Worm (Caenorhabditis elegans) whole organism, L2 larva: ENCODE measurements around the gene athp-2.

Experiments
- F13H6.1 ChIP-seq: sonication (generic microtip); optimal IDR thresholded peaks from 2 replicates; lab custom pipeline; 2016; ENCODE audit warnings: missing genetic modification characterization, missing compliant biosample characterization
- R02D3.7 ChIP-seq: fragments of 150-350 bp; optimal IDR thresholded peaks from 2 replicates; lab custom pipeline; 2014; ENCODE audit warnings: missing biosample characterization, missing genetic modification characterization
- Y55F3AM.14 ChIP-seq: fragments of 200-800 bp; sonication (Bioruptor generic); optimal IDR thresholded peaks from 2 replicates; lab custom pipeline; 2018; ENCODE audit warnings: mild to moderate bottlenecking, missing genetic modification characterization, missing compliant biosample characterization
- alr-1 ChIP-seq: fragments of 150-350 bp; optimal IDR thresholded peaks from 2 replicates; lab custom pipeline; 2014; ENCODE audit warnings: missing biosample characterization, missing genetic modification characterization
- aly-2 ChIP-seq: fragments of 150-350 bp; optimal IDR thresholded peaks from 2 replicates; lab custom pipeline; 2014; ENCODE audit warnings: missing biosample characterization, missing genetic modification characterization
- ama-1 ChIP-seq: fragments of 150-350 bp; optimal IDR thresholded peaks from 2 replicates; lab custom pipeline; 2018; ENCODE audit warnings: inconsistent platforms
- ceh-16 ChIP-seq: fragments of 150-350 bp; optimal IDR thresholded peaks from 2 replicates; lab custom pipeline; 2014; ENCODE audit warnings: missing biosample characterization, missing genetic modification characterization
- ceh-82 ChIP-seq: fragments of 150-350 bp; optimal IDR thresholded peaks from 2 replicates; lab custom pipeline; 2014; ENCODE audit warnings: missing biosample characterization, missing genetic modification characterization
- crh-2 ChIP-seq: sonication (generic microtip); optimal IDR thresholded peaks from 2 replicates; lab custom pipeline; 2017; ENCODE audit warnings: missing biosample characterization, missing genetic modification characterization
- dmd-4 ChIP-seq: sonication (generic microtip); optimal IDR thresholded peaks from 2 replicates; lab custom pipeline; 2017; ENCODE audit warnings: missing biosample characterization, missing genetic modification characterization
- egl-27 ChIP-seq: sonication (generic microtip); optimal IDR thresholded peaks from 3 replicates; lab custom pipeline; 2017; ENCODE audit warnings: missing biosample characterization, missing genetic modification reagents, missing genetic modification characterization
- elt-3 ChIP-seq: sonication (generic microtip); optimal IDR thresholded peaks from 2 replicates; lab custom pipeline; 2017; ENCODE audit warnings: missing biosample characterization, missing genetic modification characterization
- fos-1 ChIP-seq: fragments of 150-350 bp; optimal IDR thresholded peaks from 2 replicates; lab custom pipeline; 2014; ENCODE audit warnings: missing biosample characterization, missing genetic modification characterization
- gmeb-1 ChIP-seq: fragments of 150-350 bp; optimal IDR thresholded peaks from 2 replicates; lab custom pipeline; 2014; ENCODE audit warnings: missing biosample characterization, missing genetic modification characterization
- lin-11 ChIP-seq: fragments of 150-350 bp; sonication (generic microtip); optimal IDR thresholded peaks from 2 replicates; lab custom pipeline; 2014; ENCODE audit warnings: missing biosample characterization, missing genetic modification characterization, inconsistent platforms, mixed read lengths
- lin-13 ChIP-seq: fragments of 150-350 bp; optimal IDR thresholded peaks from 2 replicates; lab custom pipeline; 2014; ENCODE audit warnings: missing biosample characterization, missing genetic modification reagents, missing genetic modification characterization
- lin-39 ChIP-seq: fragments of 150-350 bp; optimal IDR thresholded peaks from 2 replicates; lab custom pipeline; 2014; ENCODE audit warnings: missing biosample characterization, missing genetic modification reagents, missing genetic modification characterization
- lsy-2 ChIP-seq, 2 experiments: fragments of 150-350 bp in 1 of 2; sonication (generic microtip) in 1 of 2; optimal IDR thresholded peaks; 2 replicates each; lab custom pipeline; 2014 to 2017; ENCODE audit warnings: missing biosample characterization in 2 of 2, missing genetic modification characterization in 2 of 2
- mab-5 ChIP-seq: fragments of 150-350 bp; optimal IDR thresholded peaks from 2 replicates; lab custom pipeline; 2014; ENCODE audit warnings: missing biosample characterization, missing genetic modification characterization
- mbf-1 ChIP-seq: sonication (generic microtip); optimal IDR thresholded peaks from 2 replicates; lab custom pipeline; 2017; ENCODE audit warnings: missing biosample characterization, missing genetic modification characterization
- mdl-1 ChIP-seq, 2 experiments: fragments of 150-350 bp in 1 of 2; sonication (generic microtip) in 1 of 2; optimal IDR thresholded peaks; 2 replicates each; lab custom pipeline; 2017; ENCODE audit warnings: missing biosample characterization in 2 of 2, missing genetic modification characterization in 2 of 2
- nhr-10 ChIP-seq: sonication (generic microtip); optimal IDR thresholded peaks from 2 replicates; lab custom pipeline; 2017; ENCODE audit warnings: missing biosample characterization, missing genetic modification characterization
- nhr-11 ChIP-seq: fragments of 150-350 bp; optimal IDR thresholded peaks from 2 replicates; lab custom pipeline; 2014; ENCODE audit warnings: missing biosample characterization, missing genetic modification characterization
- nhr-12 ChIP-seq: fragments of 150-350 bp; optimal IDR thresholded peaks from 2 replicates; lab custom pipeline; 2014; ENCODE audit warnings: missing biosample characterization, missing genetic modification characterization
- nhr-21 ChIP-seq: fragments of 150-350 bp; optimal IDR thresholded peaks from 2 replicates; lab custom pipeline; 2014; ENCODE audit warnings: missing biosample characterization, missing genetic modification characterization
- nhr-23 ChIP-seq: fragments of 150-350 bp; optimal IDR thresholded peaks from 2 replicates; lab custom pipeline; 2014; ENCODE audit warnings: missing biosample characterization, missing genetic modification reagents, missing genetic modification characterization
- nhr-237 ChIP-seq: fragments of 150-350 bp; optimal IDR thresholded peaks from 2 replicates; lab custom pipeline; 2014; ENCODE audit warnings: missing biosample characterization, missing genetic modification characterization
- nhr-25 ChIP-seq: fragments of 150-350 bp; sonication (generic microtip); optimal IDR thresholded peaks from 3 replicates; lab custom pipeline; 2014; ENCODE audit warnings: missing biosample characterization, missing genetic modification characterization
- nhr-6 ChIP-seq: fragments of 150-350 bp; optimal IDR thresholded peaks from 2 replicates; lab custom pipeline; 2014; ENCODE audit warnings: missing biosample characterization, missing genetic modification characterization
- nhr-77 ChIP-seq: fragments of 150-350 bp; optimal IDR thresholded peaks from 2 replicates; lab custom pipeline; 2014; ENCODE audit warnings: missing biosample characterization, missing genetic modification characterization
- peb-1 ChIP-seq: fragments of 150-350 bp; optimal IDR thresholded peaks from 2 replicates; lab custom pipeline; 2014; ENCODE audit warnings: missing biosample characterization, missing genetic modification characterization
- sem-4 ChIP-seq: fragments of 150-350 bp; optimal IDR thresholded peaks from 2 replicates; lab custom pipeline; 2014; ENCODE audit warnings: missing biosample characterization, missing genetic modification reagents, missing genetic modification characterization
- sma-9 ChIP-seq, 2 experiments: fragments of 150-350 bp in 1 of 2; sonication (generic microtip) in 1 of 2; optimal IDR thresholded peaks; 2 replicates each; lab custom pipeline; 2014 to 2016; ENCODE audit warnings: missing genetic modification characterization in 2 of 2, mild to moderate bottlenecking in 1 of 2, missing biosample characterization in 1 of 2, missing compliant biosample characterization in 1 of 2, missing genetic modification reagents in 1 of 2, moderate library complexity in 1 of 2
- snpc-4 ChIP-seq: fragments of 150-350 bp; optimal IDR thresholded peaks from 2 replicates; lab custom pipeline; 2014; ENCODE audit warnings: missing biosample characterization, missing genetic modification characterization
- unc-55 ChIP-seq: fragments of 150-350 bp; sonication (generic microtip); optimal IDR thresholded peaks from 3 replicates; lab custom pipeline; 2014; ENCODE audit warnings: missing biosample characterization, missing genetic modification reagents, missing genetic modification characterization
- zag-1 ChIP-seq: fragments of 150-350 bp; optimal IDR thresholded peaks from 2 replicates; lab custom pipeline; 2014; ENCODE audit warnings: missing biosample characterization, missing genetic modification characterization
- ztf-1 ChIP-seq: fragments of 200-800 bp; sonication (Bioruptor generic); conservative IDR thresholded peaks from 2 replicates; pipeline ENCODE4 v1.3.6; 2022; ENCODE audit warnings: missing genetic modification characterization, missing compliant biosample characterization
- ztf-11 ChIP-seq: sonication (generic microtip); optimal IDR thresholded peaks from 2 replicates; lab custom pipeline; 2017; ENCODE audit warnings: missing biosample characterization, missing genetic modification characterization

Gene athp-2

ce11 chrII:4344317-4344716 lies 4.3 kb downstream of the athp-2 start:
- TF ChIP-seq crh-2 (tag; lab: Kevin White, UChicago), result no peak
- TF ChIP-seq fos-1 (tag; lab: Kevin White, UChicago), result no peak
- TF ChIP-seq sma-9 (GFP tag; optimal IDR thresholded peaks at IDR 0.05; lab: Kevin White, UChicago), result no peak
- TF ChIP-seq sma-9 (tag; optimal IDR thresholded peaks at IDR 0.05; lab: Kevin White, UChicago), result no peak
- TF ChIP-seq nhr-12 (tag; lab: Kevin White, UChicago), result no peak
- no peak for TF ChIP-seq dmd-4 (tag; lab: Kevin White, UChicago)
- no peak for TF ChIP-seq aly-2 (tag; lab: Kevin White, UChicago)
- TF ChIP-seq lin-13 (GFP tag; lab: Kevin White, UChicago), result no peak
- no peak for TF ChIP-seq mdl-1 (tag; optimal IDR thresholded peaks at IDR 0.05; lab: Kevin White, UChicago)
- TF ChIP-seq ceh-16, result no peak
- no peak for TF ChIP-seq mab-5 (tag; lab: Kevin White, UChicago)
- TF ChIP-seq elt-3 (tag; lab: Kevin White, UChicago), result no peak
- TF ChIP-seq Y55F3AM.14 (GFP tag; lab: Kevin White, UChicago), result no peak
- TF ChIP-seq nhr-25 (tag; lab: Kevin White, UChicago), result no peak
- TF ChIP-seq ztf-1 (GFP tag; lab: Robert Waterston, UW), result no peak
- TF ChIP-seq nhr-11 (tag; lab: Kevin White, UChicago), result no peak
- no peak for TF ChIP-seq F13H6.1 (tag; lab: Kevin White, UChicago)
- TF ChIP-seq R02D3.7, result no peak
- no peak for TF ChIP-seq nhr-6 (tag; lab: Kevin White, UChicago)
- TF ChIP-seq lsy-2 (tag; optimal IDR thresholded peaks at IDR 0.05; lab: Kevin White, UChicago), result no peak
- TF ChIP-seq ztf-11 (tag; lab: Kevin White, UChicago), result no peak
- TF ChIP-seq, all 48 proteins: peak for 0

DNA sequence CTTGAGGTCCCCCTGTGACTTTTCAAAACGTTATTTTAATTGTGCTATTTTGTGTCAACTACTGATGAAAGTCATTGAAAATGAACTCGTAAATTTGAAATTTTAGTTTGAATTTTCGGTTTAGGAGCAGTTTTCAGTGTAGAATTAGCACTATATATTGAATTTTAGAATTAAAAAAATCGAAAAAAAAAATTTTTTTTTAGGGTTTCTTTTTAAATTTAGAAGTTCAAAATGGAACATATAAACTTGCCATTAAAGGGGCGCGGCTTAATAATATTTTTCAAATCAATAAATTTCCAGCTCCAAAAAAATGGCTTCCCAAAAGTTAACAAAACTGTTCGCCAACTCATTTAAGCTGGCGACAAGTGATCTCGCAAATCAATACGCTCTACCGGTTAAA lies 10.9 kb downstream of the athp-2 start, which contains the start of gene H20J04.9:
Gene H20J04.9 (plus strand): TSS at position 301 of the 400 bp plus-strand sequence.
- TF ChIP-seq dmd-4 (tag; lab: Kevin White, UChicago) (no peak), snpc-4 (no peak), mdl-1 (tag; optimal IDR thresholded peaks at IDR 0.05; lab: Kevin White, UChicago) (no peak), sem-4 (tag; lab: Kevin White, UChicago) (no peak), lin-39 (tag; lab: Kevin White, UChicago) (no peak), zag-1 (tag; lab: Kevin White, UChicago) (no peak), nhr-21 (no peak), alr-1 (no peak), ceh-16 (no peak)

ce11 chrII:4355217-4355616 lies 15.2 kb downstream of the athp-2 start, which contains the start of the genes H20J04.7 and H20J04.1:
TSS of gene H20J04.7 (minus strand) at chrII:4355317.
TSS of gene H20J04.1 (plus strand) at chrII:4355613.
- TF ChIP-seq ztf-1 (GFP tag; lab: Robert Waterston, UW) (no peak), nhr-10 (no peak), mbf-1 (tag; lab: Kevin White, UChicago) (no peak), Y55F3AM.14 (GFP tag; lab: Kevin White, UChicago) (no peak), ama-1 (lab: Kevin White, UChicago) (no peak), gmeb-1 (tag; lab: Kevin White, UChicago) (no peak), egl-27 (tag; lab: Kevin White, UChicago) (no peak), peb-1 (tag; lab: Kevin White, UChicago) (no peak), dmd-4 (tag; lab: Kevin White, UChicago) (no peak), crh-2 (tag; lab: Kevin White, UChicago) (no peak), lin-11 (no peak), ceh-82 (tag; lab: Kevin White, UChicago) (no peak), unc-55 (no peak), F13H6.1 (tag; lab: Kevin White, UChicago) (no peak), nhr-237 (no peak), sma-9 (GFP tag; optimal IDR thresholded peaks at IDR 0.05; lab: Kevin White, UChicago) (no peak), sma-9 (tag; optimal IDR thresholded peaks at IDR 0.05; lab: Kevin White, UChicago) (no peak)

ce11 chrII:4358765-4359164 lies 18.8 kb downstream of the athp-2 start, which contains the start of gene lat-2:
TSS of gene lat-2 (plus strand) at chrII:4359065.
- TF ChIP-seq nhr-23 (tag; lab: Kevin White, UChicago) (no peak), aly-2 (tag; lab: Kevin White, UChicago) (no peak), nhr-77 (tag; lab: Kevin White, UChicago) (no peak), lin-11 (no peak), nhr-21 (no peak)
